Worm (Caenorhabditis elegans) whole organism, early embryonic: ENCODE results near the gene Y53F4A.2.

Experiments
- ama-1 ChIP-seq: fragments of 150-350 bp; optimal IDR thresholded peaks from 2 replicates; lab custom pipeline; 2014
- ceh-36 ChIP-seq: sonication (generic microtip); optimal IDR thresholded peaks from 2 replicates; lab custom pipeline; 2016; ENCODE audit warnings: missing genetic modification characterization, inconsistent platforms, missing compliant biosample characterization
- ets-7 ChIP-seq: sonication (generic microtip); optimal IDR thresholded peaks from 2 replicates; lab custom pipeline; 2016; ENCODE audit warnings: missing genotype, missing genetic modification characterization, missing compliant biosample characterization
- hnd-1 ChIP-seq: sonication (generic microtip); optimal IDR thresholded peaks from 2 replicates; lab custom pipeline; 2016; ENCODE audit warnings: missing genetic modification characterization, missing compliant biosample characterization

DNA sequence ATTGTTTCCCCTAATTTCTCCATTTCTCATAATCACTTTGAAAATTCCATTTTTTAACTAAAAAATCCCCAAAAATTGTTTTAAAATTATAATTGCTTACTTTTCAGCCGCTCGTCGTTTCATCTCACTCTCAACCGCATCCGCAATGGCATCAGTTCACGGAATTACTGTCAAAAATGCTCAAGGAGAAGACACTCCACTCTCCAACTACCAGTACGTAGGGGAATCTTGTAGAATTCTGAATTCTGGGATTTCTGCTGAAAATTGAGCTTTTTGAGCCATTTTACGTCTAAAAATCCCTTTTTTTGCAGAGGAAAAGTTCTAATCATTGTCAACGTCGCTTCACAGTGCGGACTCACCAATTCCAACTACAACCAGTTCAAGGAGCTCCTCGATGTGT, 9.4 kb downstream of the Y53F4A.2 start:
- TF ChIP-seq ceh-36 (tag; lab: Kevin White, UChicago) (no peak), ama-1 (lab: Kevin White, UChicago) (no peak), ets-7 (tag; lab: Kevin White, UChicago) (no peak), hnd-1 (no peak)
